Fruit fly (Drosophila melanogaster) whole organism, embryonic: Measurements from ENCODE around the gene CG13613.

ENCODE experiments used
- ATbp ChIP-seq: fragments of 200-800 bp; sonication (Bioruptor generic); optimal IDR thresholded peaks from 2 replicates; lab custom pipeline; 2017; ENCODE audit warnings: missing biosample characterization, mild to moderate bottlenecking, missing genetic modification characterization, missing genetic modification reagents
- Ada2b ChIP-seq: fragments of 200-800 bp; sonication (Bioruptor generic); IDR thresholded peaks from 2 replicates; pipeline ENCODE4 v1.3.6; 2022; ENCODE audit warnings: missing biosample characterization, missing genetic modification characterization
- Adf1 ChIP-seq: fragments of 200-800 bp; sonication (Bioruptor generic); IDR thresholded peaks from 2 replicates; pipeline ENCODE4 v1.3.6; 2022; ENCODE audit warnings: missing biosample characterization, missing genetic modification characterization
- Asciz ChIP-seq: fragments of 200-800 bp; sonication (Bioruptor generic); optimal IDR thresholded peaks from 2 replicates; lab custom pipeline; 2017; ENCODE audit warnings: missing biosample characterization, mild to moderate bottlenecking, missing genetic modification characterization, missing genetic modification reagents
- Awh ChIP-seq: fragments of 200-800 bp; sonication (Bioruptor generic); IDR thresholded peaks from 2 replicates; pipeline ENCODE4, ENCODE4 v1.3.6; 2022; ENCODE audit warnings: missing biosample characterization, missing genetic modification characterization
- B-H1 ChIP-seq: fragments of 200-800 bp; sonication (Bioruptor generic); IDR thresholded peaks from 3 replicates; pipeline ENCODE4 v1.3.6; 2022; ENCODE audit warnings: missing biosample characterization, missing genetic modification characterization
- BtbVII ChIP-seq: fragments of 200-800 bp; sonication (Bioruptor generic); optimal IDR thresholded peaks from 3 replicates; lab custom pipeline; 2017; ENCODE audit warnings: missing biosample characterization, mild to moderate bottlenecking, missing genetic modification characterization
- CG10147 ChIP-seq: fragments of 200-800 bp; sonication (Bioruptor generic); optimal IDR thresholded peaks from 2 replicates; lab custom pipeline; 2019; ENCODE audit warnings: missing biosample characterization, mild to moderate bottlenecking, missing genetic modification characterization, moderate library complexity
- CG10321 ChIP-seq: fragments of 200-800 bp; sonication (Bioruptor generic); IDR thresholded peaks from 2 replicates; pipeline ENCODE4 v1.3.6; 2022; ENCODE audit warnings: missing biosample characterization, missing genetic modification characterization
- CG10959 ChIP-seq: fragments of 200-800 bp; sonication (Bioruptor generic); IDR thresholded peaks from 2 replicates; pipeline ENCODE4 v1.3.6; 2022; ENCODE audit warnings: missing biosample characterization, missing genetic modification characterization
- CG12219 ChIP-seq: fragments of 200-800 bp; sonication (Bioruptor generic); optimal IDR thresholded peaks from 3 replicates; lab custom pipeline; 2018; ENCODE audit warnings: missing biosample characterization, mild to moderate bottlenecking, missing genetic modification characterization
- CG12744 ChIP-seq: fragments of 200-800 bp; sonication (Bioruptor generic); optimal IDR thresholded peaks from 2 replicates; lab custom pipeline; 2016; ENCODE audit warnings: missing biosample characterization, missing genetic modification characterization
- CG14050 ChIP-seq: fragments of 200-800 bp; sonication (Bioruptor generic); IDR thresholded peaks from 3 replicates; pipeline ENCODE4 v1.3.6; 2022; ENCODE audit warnings: missing biosample characterization, missing genetic modification characterization
- CG14441 ChIP-seq: fragments of 200-800 bp; sonication (Bioruptor generic); IDR thresholded peaks from 2 replicates; pipeline ENCODE4 v1.3.6; 2022; ENCODE audit warnings: missing biosample characterization, missing genetic modification characterization
- CG16815 ChIP-seq: fragments of 200-800 bp; sonication (Bioruptor generic); optimal IDR thresholded peaks from 3 replicates; lab custom pipeline; 2017; ENCODE audit warnings: missing biosample characterization, mild to moderate bottlenecking, missing genetic modification characterization
- CG16863 ChIP-seq: fragments of 200-800 bp; sonication (Bioruptor generic); optimal IDR thresholded peaks from 3 replicates; lab custom pipeline; 2016; ENCODE audit warnings: missing biosample characterization, missing genetic modification characterization
- CG17186 ChIP-seq: fragments of 200-800 bp; sonication (Bioruptor generic); optimal IDR thresholded peaks from 3 replicates; lab custom pipeline; 2017; ENCODE audit warnings: missing biosample characterization, missing genetic modification reagents, missing genetic modification characterization
- CG17385 ChIP-seq: fragments of 200-800 bp; sonication (Bioruptor generic); optimal IDR thresholded peaks from 3 replicates; lab custom pipeline; 2018; ENCODE audit warnings: missing biosample characterization, mild to moderate bottlenecking, missing genetic modification characterization
- CG17568 ChIP-seq: fragments of 200-800 bp; sonication (Bioruptor generic); optimal IDR thresholded peaks from 2 replicates; lab custom pipeline; 2018; ENCODE audit warnings: missing biosample characterization, mild to moderate bottlenecking, missing genetic modification characterization, moderate library complexity
- CG17912 ChIP-seq: fragments of 200-800 bp; sonication (Bioruptor generic); optimal IDR thresholded peaks from 2 replicates; lab custom pipeline; 2018; ENCODE audit warnings: missing biosample characterization, mild to moderate bottlenecking, missing genetic modification characterization
- CG30403 ChIP-seq: fragments of 200-800 bp; sonication (Bioruptor generic); optimal IDR thresholded peaks from 3 replicates; lab custom pipeline; 2016; ENCODE audit warnings: missing biosample characterization, missing genetic modification characterization
- CG32532 ChIP-seq: fragments of 200-800 bp; sonication (Bioruptor generic); IDR thresholded peaks from 2 replicates; pipeline ENCODE4 v1.3.6; 2022; ENCODE audit warnings: missing biosample characterization, missing genetic modification characterization
- CG3281 ChIP-seq: fragments of 200-800 bp; sonication (Bioruptor generic); optimal IDR thresholded peaks from 3 replicates; lab custom pipeline; 2017; ENCODE audit warnings: missing biosample characterization, mild to moderate bottlenecking, missing genetic modification characterization
- CG3847 ChIP-seq: fragments of 200-800 bp; sonication (Bioruptor generic); IDR thresholded peaks from 2 replicates; pipeline ENCODE4 v1.3.6; 2022; ENCODE audit warnings: missing biosample characterization, missing genetic modification characterization
- CG4707 ChIP-seq: fragments of 200-800 bp; sonication (Bioruptor generic); optimal IDR thresholded peaks from 2 replicates; lab custom pipeline; 2018; ENCODE audit warnings: missing biosample characterization, mild to moderate bottlenecking, missing genetic modification characterization, moderate library complexity
- CG5180 ChIP-seq: fragments of 200-800 bp; sonication (Bioruptor generic); optimal IDR thresholded peaks from 3 replicates; lab custom pipeline; 2017; ENCODE audit warnings: missing biosample characterization, missing genetic modification characterization, mild to moderate bottlenecking, moderate library complexity, missing genetic modification reagents
- Dip2 ChIP-seq: fragments of 200-800 bp; sonication (Bioruptor generic); IDR thresholded peaks from 2 replicates; pipeline ENCODE4 v1.3.6; 2022; ENCODE audit warnings: missing biosample characterization, missing genetic modification characterization
- Dref ChIP-seq: fragments of 200-800 bp; sonication (Bioruptor generic); IDR thresholded peaks from 2 replicates; pipeline ENCODE4 v1.3.6; 2022; ENCODE audit warnings: missing biosample characterization, missing genetic modification characterization
- Drgx ChIP-seq: fragments of 200-800 bp; sonication (Bioruptor generic); IDR thresholded peaks from 2 replicates; pipeline ENCODE4 v1.3.6; 2022; ENCODE audit warnings: missing biosample characterization, missing genetic modification characterization
- Ets65A ChIP-seq: fragments of 200-800 bp; sonication (Bioruptor generic); peaks from one replicate; lab custom pipeline; 2016; ENCODE audit warnings: missing biosample characterization, missing genetic modification characterization
- Hey ChIP-seq: fragments of 200-800 bp; sonication (Bioruptor generic); optimal IDR thresholded peaks from 3 replicates; lab custom pipeline; 2018; ENCODE audit warnings: missing biosample characterization, mild to moderate bottlenecking, missing genetic modification characterization
- HmgD ChIP-seq: fragments of 200-800 bp; sonication (Bioruptor generic); optimal IDR thresholded peaks from 3 replicates; lab custom pipeline; 2016; ENCODE audit warnings: missing biosample characterization, missing genetic modification characterization
- HmgZ ChIP-seq: fragments of 200-800 bp; sonication (Bioruptor generic); optimal IDR thresholded peaks from 2 replicates; lab custom pipeline; 2018; ENCODE audit warnings: missing biosample characterization, mild to moderate bottlenecking, missing genetic modification characterization
- Lpt ChIP-seq: fragments of >200 bp; optimal IDR thresholded peaks from 2 replicates; lab custom pipeline; 2018; ENCODE audit warnings: missing biosample characterization, missing genetic modification characterization
- Max ChIP-seq: fragments of 200-800 bp; sonication (Bioruptor generic); optimal IDR thresholded peaks from 2 replicates; lab custom pipeline; 2016; ENCODE audit warnings: missing biosample characterization, mild to moderate bottlenecking, missing genetic modification characterization
- NC2α ChIP-seq: fragments of 200-800 bp; sonication (Bioruptor generic); optimal IDR thresholded peaks from 2 replicates; lab custom pipeline; 2016; ENCODE audit warnings: missing biosample characterization, missing genetic modification characterization
- Spps ChIP-seq: fragments of 200-800 bp; sonication (Bioruptor generic); optimal IDR thresholded peaks from 2 replicates; lab custom pipeline; 2018; ENCODE audit warnings: missing biosample characterization, mild to moderate bottlenecking, missing genetic modification characterization
- Tbp ChIP-seq: fragments of >200 bp; optimal IDR thresholded peaks from 2 replicates; lab custom pipeline; 2018; ENCODE audit warnings: missing biosample characterization, missing genetic modification characterization
- Xrp1 ChIP-seq: fragments of 200-800 bp; sonication (Bioruptor generic); IDR thresholded peaks from 2 replicates; pipeline ENCODE4 v1.3.6; 2022; ENCODE audit warnings: missing biosample characterization, missing genetic modification characterization
- abd-A ChIP-seq: fragments of 200-800 bp; sonication (Bioruptor generic); optimal IDR thresholded peaks from 3 replicates; lab custom pipeline; 2019; ENCODE audit warnings: missing biosample characterization, mild to moderate bottlenecking, missing genetic modification characterization, moderate library complexity
- ase ChIP-seq: fragments of 200-800 bp; sonication (Bioruptor generic); IDR thresholded peaks from 3 replicates; pipeline ENCODE4 v1.3.6; 2022; ENCODE audit warnings: missing biosample characterization, missing genetic modification characterization
- dimm ChIP-seq: fragments of 200-800 bp; sonication (Bioruptor generic); IDR thresholded peaks from 2 replicates; pipeline ENCODE4 v1.3.6; 2022; ENCODE audit warnings: missing biosample characterization, missing genetic modification characterization
- fd102C ChIP-seq: fragments of 200-800 bp; sonication (Bioruptor generic); optimal IDR thresholded peaks from 2 replicates; lab custom pipeline; 2018; ENCODE audit warnings: missing biosample characterization, mild to moderate bottlenecking, missing genetic modification characterization, moderate library complexity
- fd64A ChIP-seq: fragments of 200-800 bp; sonication (Bioruptor generic); optimal IDR thresholded peaks from 3 replicates; lab custom pipeline; 2018; ENCODE audit warnings: missing biosample characterization, mild to moderate bottlenecking, missing genetic modification characterization
- fru ChIP-seq: fragments of >200 bp; optimal IDR thresholded peaks from 2 replicates; lab custom pipeline; 2017
- hbn ChIP-seq: fragments of 200-800 bp; sonication (Bioruptor generic); IDR thresholded peaks from 2 replicates; pipeline ENCODE4 v1.3.6; 2022; ENCODE audit warnings: missing biosample characterization, missing genetic modification characterization; ENCODE audit not compliant: partially characterized antibody
- insv ChIP-seq, 2 experiments: fragments of 200-800 bp; sonication (Bioruptor generic); optimal IDR thresholded peaks; 3 replicates each; lab custom pipeline; 2016 to 2018; ENCODE audit warnings: missing biosample characterization in 2 of 2, missing genetic modification characterization in 2 of 2
- pros ChIP-seq: fragments of 200-800 bp; sonication (Bioruptor generic); optimal IDR thresholded peaks from 3 replicates; lab custom pipeline; 2019; ENCODE audit warnings: missing biosample characterization, mild to moderate bottlenecking, missing genetic modification characterization, moderate library complexity
- ranshi ChIP-seq: fragments of 200-800 bp; sonication (Bioruptor generic); IDR thresholded peaks from 2 replicates; pipeline ENCODE4 v1.3.6; 2022; ENCODE audit warnings: missing biosample characterization, missing genetic modification characterization
- sima ChIP-seq: fragments of 200-800 bp; sonication (Bioruptor generic); optimal IDR thresholded peaks from 2 replicates; lab custom pipeline; 2016; ENCODE audit warnings: missing biosample characterization, missing genetic modification characterization
- tap ChIP-seq: fragments of 200-800 bp; optimal IDR thresholded peaks from 3 replicates; lab custom pipeline; 2019; ENCODE audit warnings: missing biosample characterization, mild to moderate bottlenecking, missing genetic modification characterization, moderate library complexity

The CG13613 gene

DNA sequence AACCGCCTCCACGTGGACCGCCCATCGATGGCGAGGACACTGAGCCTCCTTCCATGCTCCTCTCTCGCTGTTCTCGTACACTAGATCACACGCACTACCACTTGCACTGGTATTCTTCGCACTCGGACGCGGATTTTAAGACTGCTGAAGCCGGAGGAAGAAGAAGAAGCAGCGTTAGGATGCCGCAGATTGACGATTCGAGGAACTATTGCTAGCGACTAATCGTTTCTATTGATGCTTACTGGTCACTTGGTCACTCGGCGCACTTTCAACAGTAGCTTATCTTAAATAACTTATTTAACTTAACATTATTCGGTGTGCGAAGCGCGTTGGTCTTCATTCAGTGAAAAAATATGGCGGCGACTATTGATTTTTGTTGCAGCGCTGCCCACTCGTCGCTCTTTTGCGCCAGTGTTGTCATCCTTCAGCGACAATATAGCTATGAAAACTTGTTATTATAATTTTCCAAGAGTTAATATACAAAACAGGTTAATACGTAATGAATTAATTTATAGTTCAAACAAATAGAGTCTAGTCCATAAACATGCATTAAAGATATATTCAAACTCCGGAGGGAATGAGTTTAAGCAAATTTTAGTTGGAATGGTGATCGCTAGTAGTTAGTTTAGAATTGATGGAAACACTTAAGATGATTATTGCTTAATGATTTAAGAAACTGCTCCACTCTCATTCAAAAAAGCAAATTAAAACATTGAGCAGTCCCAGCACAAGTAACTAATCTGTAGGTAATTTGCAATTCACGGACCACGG is 16.7 kb upstream of the CG13613 start, which contains the start of the genes CG5746 and CG6454 (continued):
- no peak for TF ChIP-seq tap
- peak; percentile 78 for TF ChIP-seq CG30403 (GFP tag; lab: Kevin White, UChicago)
- no peak for TF ChIP-seq Hey (tag; lab: Kevin White, UChicago)
- TF ChIP-seq CG17385: peak; percentile 95
- peak; percentile 56 for TF ChIP-seq CG16863 (GFP tag; lab: Kevin White, UChicago)
- peak; percentile 59 for TF ChIP-seq Tbp (GFP tag; lab: Kevin White, UChicago)
- TF ChIP-seq fd64A (GFP tag; lab: Kevin White, UChicago): no peak
- no peak for TF ChIP-seq BtbVII (GFP tag; lab: Kevin White, UChicago)
- TF ChIP-seq HmgD (GFP tag; lab: Kevin White, UChicago): no peak
- TF ChIP-seq Adf1 (GFP tag; lab: Robert Waterston, UW): no peak
- TF ChIP-seq CG12219: no peak
- no peak for TF ChIP-seq CG3281
- TF ChIP-seq Spps: no peak
- peak; percentile 35 for TF ChIP-seq CG12744
- peak; percentile 58 for TF ChIP-seq HmgZ (tag; lab: Kevin White, UChicago)
- TF ChIP-seq CG17568 (GFP tag; lab: Kevin White, UChicago): no peak
- TF ChIP-seq Awh (GFP tag; lab: Robert Waterston, UW): no peak
- TF ChIP-seq Ada2b (GFP tag; lab: Robert Waterston, UW): no peak
- TF ChIP-seq CG14441: no peak
- TF ChIP-seq ranshi: 0 out of 2 replicates have a peak, but pooled peaks have one; percentile 40
- 0 out of 2 replicates have a peak, but pooled peaks have one; percentile 33 for TF ChIP-seq CG3847 (GFP tag; lab: Robert Waterston, UW)
- no peak for TF ChIP-seq Drgx (GFP tag; lab: Robert Waterston, UW)
- peak; percentile 43 for TF ChIP-seq CG16815 (GFP tag; lab: Kevin White, UChicago)
- TF ChIP-seq CG10321 (GFP tag; lab: Robert Waterston, UW): no peak
- TF ChIP-seq CG17186 (GFP tag; lab: Kevin White, UChicago): peak; percentile 69
- TF ChIP-seq CG4707: no peak
- no peak for TF ChIP-seq fd102C (GFP tag; lab: Kevin White, UChicago)
- peak; percentile 39 for TF ChIP-seq Max (GFP tag; lab: Kevin White, UChicago)
- no peak for TF ChIP-seq CG10959 (GFP tag; lab: Robert Waterston, UW)
- TF ChIP-seq CG10147 (GFP tag; lab: Kevin White, UChicago): no peak
- TF ChIP-seq CG14050 (GFP tag; lab: Robert Waterston, UW): no peak
- no peak for TF ChIP-seq Asciz (GFP tag; lab: Kevin White, UChicago)
- TF ChIP-seq Dref (GFP tag; lab: Robert Waterston, UW): no peak
- TF ChIP-seq Lpt: no peak
- TF ChIP-seq dimm (GFP tag; lab: Robert Waterston, UW): no peak
- TF ChIP-seq insv (GFP tag; optimal IDR thresholded peaks at IDR 0.05; lab: Kevin White, UChicago): no peak
- TF ChIP-seq fru (lab: Kevin White, UChicago): no peak
- TF ChIP-seq CG32532 (GFP tag; lab: Robert Waterston, UW): no peak; the same call in 1 of the 2 replicates
- TF ChIP-seq B-H1 (GFP tag; lab: Robert Waterston, UW): no peak
- TF ChIP-seq CG5180 (GFP tag; lab: Kevin White, UChicago): no peak
- TF ChIP-seq Ets65A (GFP tag; lab: Kevin White, UChicago): peak; percentile 69
- TF ChIP-seq abd-A (tag; lab: Kevin White, UChicago): no peak
- TF ChIP-seq Xrp1: peak; percentile 35; the same call in 1 of the 2 replicates
- TF ChIP-seq hbn (GFP tag; lab: Robert Waterston, UW): no peak
- no peak for TF ChIP-seq ase (GFP tag; lab: Robert Waterston, UW)
- peak; percentile 1 for TF ChIP-seq sima (GFP tag; lab: Kevin White, UChicago)
- TF ChIP-seq NC2α: peak; percentile 29
- TF ChIP-seq CG17912: no peak
- no peak for TF ChIP-seq pros (GFP tag; lab: Kevin White, UChicago)
- TF ChIP-seq Dip2 (GFP tag; lab: Robert Waterston, UW): no peak
- TF ChIP-seq ATbp (GFP tag; lab: Kevin White, UChicago): no peak
